Worm (Caenorhabditis elegans): ENCODE measurements around the gene Y37E11B.5.

ce11 chrIV:3642189-3642588, 43.8 kb upstream of the Y37E11B.5 start, which contains the start of gene CC8.3:
- TF ChIP-seq nfya-1 (tag; optimal IDR thresholded peaks at IDR 0.05; ENCODE audit: borderline replicate concordance, insufficient read depth) (no peak), Y79H2A.3 (GFP tag; conservative IDR thresholded peaks at IDR 0.05) (no peak), nhr-90 (tag; optimal IDR thresholded peaks at IDR 0.05) (no peak), snpc-4 (GFP tag; optimal IDR thresholded peaks at IDR 0.05) (no peak), snpc-4 (tag; optimal IDR thresholded peaks at IDR 0.05) (no peak), him-1 (tag; optimal IDR thresholded peaks at IDR 0.05) (no peak), snpc-3.4 (tag; optimal IDR thresholded peaks at IDR 0.05) (no peak), ztf-18 (tag; optimal IDR thresholded peaks at IDR 0.05) (no peak)
